Worm (Caenorhabditis elegans) whole organism, L1 larva: ENCODE measurements around the gene T21C12.4.
A peak's percentile ranks its signal among the peaks of the same experiment; 100 is the strongest.

Experiments
- C34B4.2 ChIP-seq: sonication (generic microtip); optimal IDR thresholded peaks from 2 replicates; lab custom pipeline; 2017; ENCODE audit warnings: mild to moderate bottlenecking, missing genetic modification characterization, missing compliant biosample characterization
- Y116A8C.19 ChIP-seq: sonication (generic microtip); optimal IDR thresholded peaks from 2 replicates; lab custom pipeline; 2016; ENCODE audit warnings: missing compliant biosample characterization, missing genetic modification characterization, borderline replicate concordance
- aha-1 ChIP-seq: fragments of 150-350 bp; optimal IDR thresholded peaks from 2 replicates; lab custom pipeline; 2014; ENCODE audit warnings: missing biosample characterization, missing genetic modification characterization
- aly-2 ChIP-seq: fragments of 150-350 bp; optimal IDR thresholded peaks from 2 replicates; lab custom pipeline; 2014; ENCODE audit warnings: missing biosample characterization, missing genetic modification characterization
- ama-1 ChIP-seq: fragments of 150-350 bp; optimal IDR thresholded peaks from 2 replicates; lab custom pipeline; 2014
- blmp-1 ChIP-seq: fragments of 150-350 bp; optimal IDR thresholded peaks from 2 replicates; lab custom pipeline; 2014; ENCODE audit warnings: missing biosample characterization, missing genetic modification characterization
- ceh-63 ChIP-seq: fragments of 200-800 bp; sonication (Bioruptor generic); optimal IDR thresholded peaks from 2 replicates; lab custom pipeline; 2018; ENCODE audit warnings: mild to moderate bottlenecking, missing genetic modification characterization, missing compliant biosample characterization
- ceh-8 ChIP-seq: fragments of 200-800 bp; sonication (Bioruptor generic); optimal IDR thresholded peaks from 2 replicates; lab custom pipeline; 2018; ENCODE audit warnings: mild to moderate bottlenecking, missing genetic modification characterization, moderate library complexity, missing compliant biosample characterization
- ceh-82 ChIP-seq, 3 experiments: fragments of 150-350 bp in 1 of 3; sonication (generic microtip) in 2 of 3; optimal IDR thresholded peaks; 2 replicates each; lab custom pipeline; 2014 to 2017; ENCODE audit warnings: missing biosample characterization in 3 of 3, missing genetic modification characterization in 3 of 3
- ceh-88 ChIP-seq: fragments of 200-800 bp; sonication (Bioruptor generic); IDR thresholded peaks from 2 replicates; pipeline ENCODE4 v1.3.6; 2022; ENCODE audit warnings: missing genetic modification characterization, missing compliant biosample characterization
- ces-1 ChIP-seq: fragments of 150-350 bp; optimal IDR thresholded peaks from 2 replicates; lab custom pipeline; 2014; ENCODE audit warnings: missing biosample characterization, missing genetic modification reagents, missing genetic modification characterization
- dsc-1 ChIP-seq: sonication (generic microtip); optimal IDR thresholded peaks from 2 replicates; lab custom pipeline; 2016; ENCODE audit warnings: mild to moderate bottlenecking, missing genetic modification characterization, missing compliant biosample characterization
- efl-3 ChIP-seq: fragments of 200-800 bp; sonication (Bioruptor generic); optimal IDR thresholded peaks from 2 replicates; lab custom pipeline; 2018; ENCODE audit warnings: mild to moderate bottlenecking, missing genetic modification characterization, missing compliant biosample characterization
- elt-2 ChIP-seq: sonication (generic microtip); optimal IDR thresholded peaks from 2 replicates; lab custom pipeline; 2016; ENCODE audit warnings: missing genetic modification characterization, mild to moderate bottlenecking, inconsistent platforms, missing compliant biosample characterization, missing genetic modification reagents
- elt-3 ChIP-seq, 6 experiments: fragments of 150-350 bp in 1 of 6; sonication (generic microtip); optimal IDR thresholded peaks; 2 replicates each; lab custom pipeline; 2017 to 2018; ENCODE audit warnings: missing biosample characterization in 6 of 6, missing genetic modification characterization in 6 of 6, inconsistent platforms in 1 of 6
- fkh-10 ChIP-seq: sonication (generic microtip); optimal IDR thresholded peaks from 2 replicates; lab custom pipeline; 2017; ENCODE audit warnings: missing biosample characterization, missing genetic modification reagents, missing genetic modification characterization
- fkh-4 ChIP-seq: sonication (generic microtip); optimal IDR thresholded peaks from 2 replicates; lab custom pipeline; 2016; ENCODE audit warnings: missing compliant biosample characterization, missing genetic modification characterization, borderline replicate concordance
- fkh-8 ChIP-seq: sonication (generic microtip); optimal IDR thresholded peaks from 2 replicates; lab custom pipeline; 2016; ENCODE audit warnings: mild to moderate bottlenecking, missing genetic modification characterization, missing compliant biosample characterization
- grh-1 ChIP-seq: fragments of 200-800 bp; sonication (Bioruptor generic); IDR thresholded peaks from 2 replicates; pipeline ENCODE4 v1.3.6; 2022; ENCODE audit warnings: missing genetic modification reagents, missing genetic modification characterization, missing compliant biosample characterization
- hlh-4 ChIP-seq: sonication (generic microtip); optimal IDR thresholded peaks from 2 replicates; lab custom pipeline; 2016; ENCODE audit warnings: mild to moderate bottlenecking, missing genetic modification characterization, missing compliant biosample characterization
- hpl-2 ChIP-seq: fragments of 150-350 bp; optimal IDR thresholded peaks from 2 replicates; lab custom pipeline; 2014; ENCODE audit warnings: missing biosample characterization, missing genetic modification reagents, missing genetic modification characterization
- irx-1 ChIP-seq: sonication (generic microtip); optimal IDR thresholded peaks from 2 replicates; lab custom pipeline; 2016; ENCODE audit warnings: missing genetic modification characterization, missing compliant biosample characterization
- isw-1 ChIP-seq: fragments of 200-800 bp; sonication (Bioruptor generic); IDR thresholded peaks from 2 replicates; pipeline ENCODE4 v1.3.6; 2022; ENCODE audit warnings: missing genetic modification characterization, missing compliant biosample characterization
- lin-14 ChIP-seq: fragments of 200-800 bp; sonication (Bioruptor generic); optimal IDR thresholded peaks from 2 replicates; lab custom pipeline; 2018; ENCODE audit warnings: mild to moderate bottlenecking, missing genetic modification characterization, moderate library complexity, missing compliant biosample characterization
- lin-39 ChIP-seq: fragments of 150-350 bp; optimal IDR thresholded peaks from 2 replicates; lab custom pipeline; 2014; ENCODE audit warnings: missing biosample characterization, missing genetic modification reagents, missing genetic modification characterization
- mdl-1 ChIP-seq, 2 experiments: fragments of 150-350 bp; optimal IDR thresholded peaks; 2 replicates each; lab custom pipeline; 2014 to 2017; ENCODE audit warnings: missing biosample characterization in 2 of 2, missing genetic modification characterization in 2 of 2, inconsistent platforms in 1 of 2
- mef-2 ChIP-seq: fragments of 150-350 bp; optimal IDR thresholded peaks from 2 replicates; lab custom pipeline; 2014; ENCODE audit warnings: missing biosample characterization, missing genetic modification characterization
- mep-1 ChIP-seq: fragments of 150-350 bp; optimal IDR thresholded peaks from 2 replicates; lab custom pipeline; 2014; ENCODE audit warnings: missing biosample characterization, missing genetic modification characterization
- nhr-19 ChIP-seq: fragments of 200-800 bp; sonication (Bioruptor generic); conservative IDR thresholded peaks from 2 replicates; pipeline ENCODE4 v1.3.6; 2022; ENCODE audit warnings: missing genetic modification characterization, missing compliant biosample characterization
- nhr-20 ChIP-seq: sonication (generic microtip); optimal IDR thresholded peaks from 2 replicates; lab custom pipeline; 2016; ENCODE audit warnings: mild to moderate bottlenecking, missing genetic modification characterization, missing compliant biosample characterization
- nhr-28 ChIP-seq: fragments of 150-350 bp; optimal IDR thresholded peaks from 2 replicates; lab custom pipeline; 2014; ENCODE audit warnings: missing biosample characterization, missing genetic modification characterization
- nhr-71 ChIP-seq: sonication (generic microtip); optimal IDR thresholded peaks from 2 replicates; lab custom pipeline; 2016; ENCODE audit warnings: mild to moderate bottlenecking, missing genetic modification characterization, moderate library complexity, missing compliant biosample characterization
- nhr-76 ChIP-seq: sonication (generic microtip); optimal IDR thresholded peaks from 2 replicates; lab custom pipeline; 2017; ENCODE audit warnings: missing biosample characterization, missing genetic modification characterization
- nhr-77 ChIP-seq: fragments of 150-350 bp; optimal IDR thresholded peaks from 2 replicates; lab custom pipeline; 2014; ENCODE audit warnings: missing biosample characterization, missing genetic modification characterization
- nhr-84 ChIP-seq: sonication (generic microtip); optimal IDR thresholded peaks from 2 replicates; lab custom pipeline; 2017; ENCODE audit warnings: missing biosample characterization, missing genetic modification characterization
- nhr-90 ChIP-seq: sonication (generic microtip); optimal IDR thresholded peaks from 2 replicates; lab custom pipeline; 2016; ENCODE audit warnings: mild to moderate bottlenecking, missing genetic modification characterization, missing compliant biosample characterization; ENCODE audit not compliant: poor library complexity
- pax-3 ChIP-seq: fragments of 200-800 bp; sonication (Bioruptor generic); optimal IDR thresholded peaks from 2 replicates; lab custom pipeline; 2018; ENCODE audit warnings: mild to moderate bottlenecking, missing genetic modification characterization, moderate library complexity, missing compliant biosample characterization
- pqm-1 ChIP-seq: sonication (generic microtip); optimal IDR thresholded peaks from 3 replicates; lab custom pipeline; 2017; ENCODE audit warnings: missing biosample characterization, missing genetic modification characterization
- rnt-1 ChIP-seq: sonication (generic microtip); optimal IDR thresholded peaks from 2 replicates; lab custom pipeline; 2016; ENCODE audit warnings: mild to moderate bottlenecking, missing genetic modification characterization, moderate library complexity, missing compliant biosample characterization
- skn-1 ChIP-seq: fragments of 150-350 bp; optimal IDR thresholded peaks from 2 replicates; lab custom pipeline; 2014; ENCODE audit warnings: missing biosample characterization, missing genetic modification characterization
- snu-23 ChIP-seq: sonication (generic microtip); optimal IDR thresholded peaks from 2 replicates; lab custom pipeline; 2016; ENCODE audit warnings: missing genetic modification characterization, missing compliant biosample characterization
- sox-4 ChIP-seq: sonication (generic microtip); optimal IDR thresholded peaks from 2 replicates; lab custom pipeline; 2016; ENCODE audit warnings: missing genetic modification characterization, missing compliant biosample characterization
- swsn-7 ChIP-seq: sonication (generic microtip); optimal IDR thresholded peaks from 2 replicates; lab custom pipeline; 2016; ENCODE audit warnings: missing genetic modification characterization, missing compliant biosample characterization
- tbx-2 ChIP-seq: sonication (generic microtip); optimal IDR thresholded peaks from 2 replicates; lab custom pipeline; 2016; ENCODE audit warnings: missing genetic modification characterization, missing compliant biosample characterization
- tlp-1 ChIP-seq: fragments of 150-350 bp; optimal IDR thresholded peaks from 2 replicates; lab custom pipeline; 2014; ENCODE audit warnings: missing biosample characterization, missing genetic modification characterization
- unc-130 ChIP-seq: fragments of 150-350 bp; optimal IDR thresholded peaks from 2 replicates; lab custom pipeline; 2017; ENCODE audit warnings: missing biosample characterization, missing genetic modification characterization, inconsistent platforms
- unc-62 ChIP-seq: fragments of 150-350 bp; optimal IDR thresholded peaks from 2 replicates; lab custom pipeline; 2014; ENCODE audit warnings: missing biosample characterization, missing genetic modification reagents, missing genetic modification characterization
- unc-86 ChIP-seq: sonication (generic microtip); optimal IDR thresholded peaks from 2 replicates; lab custom pipeline; 2016; ENCODE audit warnings: missing genetic modification characterization, missing compliant biosample characterization
- unc-98 ChIP-seq: fragments of 200-800 bp; sonication (Bioruptor generic); IDR thresholded peaks from 2 replicates; pipeline ENCODE4 v1.3.6; 2022; ENCODE audit warnings: missing genetic modification characterization, missing compliant biosample characterization
- vab-15 ChIP-seq: sonication (generic microtip); optimal IDR thresholded peaks from 2 replicates; lab custom pipeline; 2017; ENCODE audit warnings: missing genotype, mild to moderate bottlenecking, missing genetic modification characterization, missing compliant biosample characterization
- zag-1 ChIP-seq: fragments of 150-350 bp; optimal IDR thresholded peaks from 2 replicates; lab custom pipeline; 2014; ENCODE audit warnings: missing biosample characterization, missing genetic modification characterization
- zip-4 ChIP-seq: fragments of 200-800 bp; sonication (Bioruptor generic); optimal IDR thresholded peaks from 2 replicates; lab custom pipeline; 2018; ENCODE audit warnings: mild to moderate bottlenecking, missing genetic modification characterization, moderate library complexity, missing compliant biosample characterization
- ztf-11 ChIP-seq, 2 experiments: sonication (generic microtip); optimal IDR thresholded peaks; 2 replicates each; lab custom pipeline; 2016 to 2017; ENCODE audit warnings: missing genetic modification characterization in 2 of 2, missing biosample characterization in 1 of 2, missing compliant biosample characterization in 1 of 2

The T21C12.4 gene

DNA sequence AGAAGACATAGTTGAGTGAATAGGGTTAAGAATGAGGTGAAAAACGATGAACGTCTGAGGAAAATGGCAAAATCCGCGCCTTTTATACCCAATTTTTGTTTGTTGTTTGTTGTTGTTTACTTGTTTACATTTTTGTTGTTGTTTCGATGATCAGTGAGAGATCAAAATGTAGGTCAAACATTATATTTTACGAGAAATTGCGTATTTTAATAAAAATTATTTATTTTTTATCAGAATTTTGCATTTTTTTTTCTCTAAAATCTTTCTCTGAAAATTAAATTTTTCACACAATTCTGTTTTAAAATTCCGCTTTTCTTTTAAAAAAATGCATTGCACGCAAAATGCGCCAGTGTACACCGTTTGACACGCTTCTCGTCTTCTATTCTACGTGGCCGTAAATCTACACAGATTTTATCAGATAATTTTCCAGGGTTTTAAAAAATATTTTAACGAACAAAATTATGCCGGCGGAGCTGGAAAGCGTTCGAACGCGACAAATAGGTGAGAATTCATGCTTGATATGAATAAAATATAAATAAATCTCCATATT, 51.0 kb downstream of the T21C12.4 start, which contains the start of the genes sip-1 and sly-1 (continued):
- TF ChIP-seq ceh-82 (tag; optimal IDR thresholded peaks at IDR 0.05; lab: Kevin White, UChicago): peak; percentile 77 to 86 (median 80)
- TF ChIP-seq tbx-2 (tag; lab: Kevin White, UChicago): peak; percentile 90
- TF ChIP-seq nhr-28 (tag; lab: Kevin White, UChicago): no peak
- peak; percentile 83 for TF ChIP-seq nhr-19
- peak; percentile 56 for TF ChIP-seq pax-3 (tag; lab: Kevin White, UChicago)
- TF ChIP-seq aha-1 (tag; lab: Kevin White, UChicago): no peak
- TF ChIP-seq snu-23: peak; percentile 90
- TF ChIP-seq nhr-77 (tag; lab: Kevin White, UChicago): peak; percentile 43
- TF ChIP-seq unc-86: peak; percentile 79
- peak; percentile 84 for TF ChIP-seq dsc-1
- no peak for TF ChIP-seq mef-2 (tag; lab: Kevin White, UChicago)
- no peak for TF ChIP-seq zag-1 (tag; lab: Kevin White, UChicago)
- no peak for TF ChIP-seq C34B4.2 (tag; lab: Kevin White, UChicago)
- peak; percentile 74 for TF ChIP-seq sox-4
- TF ChIP-seq tlp-1: no peak
- TF ChIP-seq ceh-88 (GFP tag; lab: Robert Waterston, UW): peak; percentile 58; the same call in 1 of the 2 replicates
- peak; percentile 34 for TF ChIP-seq elt-2 (tag; lab: Kevin White, UChicago)
- TF ChIP-seq grh-1: peak; percentile 74
- peak; percentile 27 for TF ChIP-seq fkh-4 (tag; lab: Kevin White, UChicago)
- peak; percentile 84 for TF ChIP-seq nhr-20 (tag; lab: Kevin White, UChicago)
- no peak for TF ChIP-seq vab-15 (tag; lab: Kevin White, UChicago)
- peak; percentile 98 for TF ChIP-seq mep-1 (tag; lab: Kevin White, UChicago)
- TF ChIP-seq skn-1 (tag; lab: Kevin White, UChicago): peak; percentile 88
- peak; percentile 82 for TF ChIP-seq unc-130 (tag; lab: Kevin White, UChicago)
- TF ChIP-seq unc-98 (GFP tag; lab: Robert Waterston, UW): no peak
- no peak for TF ChIP-seq ama-1 (lab: Kevin White, UChicago)
- TF ChIP-seq ceh-63 (GFP tag; lab: Kevin White, UChicago): no peak
- no peak for TF ChIP-seq ces-1 (GFP tag; lab: Kevin White, UChicago)
- TF ChIP-seq nhr-76 (tag; lab: Kevin White, UChicago): no peak
- TF ChIP-seq ztf-11 (tag; optimal IDR thresholded peaks at IDR 0.05; lab: Kevin White, UChicago): peak in 1 of 2 experiments; percentile 64
- peak; percentile 77 for TF ChIP-seq isw-1 (GFP tag; lab: Robert Waterston, UW)
- TF ChIP-seq nhr-71: peak; percentile 91
- peak; percentile 84 for TF ChIP-seq aly-2
- TF ChIP-seq lin-39: peak; percentile 92
- TF ChIP-seq ceh-8 (GFP tag; lab: Kevin White, UChicago): peak; percentile 56
- TF ChIP-seq mdl-1 (tag; optimal IDR thresholded peaks at IDR 0.05; lab: Kevin White, UChicago): peak in 1 of 2 experiments; percentile 77
- no peak for TF ChIP-seq hpl-2 (GFP tag; lab: Kevin White, UChicago)
- TF ChIP-seq fkh-8 (tag; lab: Kevin White, UChicago): peak; percentile 74
- peak; percentile 85 for TF ChIP-seq lin-14 (GFP tag; lab: Kevin White, UChicago)
- TF ChIP-seq elt-3 (tag; optimal IDR thresholded peaks at IDR 0.05; lab: Kevin White, UChicago): peak in 2 of 6 experiments; percentile 62 to 75
- no peak for TF ChIP-seq unc-62 (GFP tag; lab: Kevin White, UChicago)
- peak; percentile 32 for TF ChIP-seq fkh-10 (GFP tag; lab: Kevin White, UChicago)
- TF ChIP-seq pqm-1 (tag; lab: Kevin White, UChicago): no peak
- peak; percentile 83 for TF ChIP-seq irx-1 (tag; lab: Kevin White, UChicago)
- peak; percentile 82 for TF ChIP-seq swsn-7 (tag; lab: Kevin White, UChicago)
- TF ChIP-seq nhr-90 (tag; lab: Kevin White, UChicago): peak; percentile 88
- TF ChIP-seq efl-3 (GFP tag; lab: Kevin White, UChicago): no peak
- peak; percentile 92 for TF ChIP-seq rnt-1 (tag; lab: Kevin White, UChicago)
- peak; percentile 80 for TF ChIP-seq blmp-1 (tag; lab: Kevin White, UChicago)
- peak; percentile 72 for TF ChIP-seq zip-4 (GFP tag; lab: Kevin White, UChicago)
- no peak for TF ChIP-seq Y116A8C.19 (tag; lab: Kevin White, UChicago)
- TF ChIP-seq hlh-4 (tag; lab: Kevin White, UChicago): no peak
- TF ChIP-seq nhr-84 (tag; lab: Kevin White, UChicago): no peak
